Fruit fly (Drosophila melanogaster): ENCODE measurements around the gene MED14.

dm6 chr3L:601104-601503, 8.1 kb downstream of the MED14 start:
- TF ChIP-seq psq (optimal IDR thresholded peaks at IDR 0.05) = no peak
- TF ChIP-seq ttk (optimal IDR thresholded peaks at IDR 0.05) = no peak
- no peak for TF ChIP-seq Myc (optimal IDR thresholded peaks at IDR 0.05)
- no peak for TF ChIP-seq Sin3A (optimal IDR thresholded peaks at IDR 0.05)
- TF ChIP-seq insv (optimal IDR thresholded peaks at IDR 0.05) = no peak
- TF ChIP-seq h (optimal IDR thresholded peaks at IDR 0.05) = no peak
